Fruit fly (Drosophila melanogaster) whole organism, pupa: ENCODE results near the gene CG5346.

Experiments
- CG15710 ChIP-seq: fragments of 200-800 bp; sonication (Bioruptor generic); optimal IDR thresholded peaks from 2 replicates; lab custom pipeline; 2018; ENCODE audit warnings: missing biosample characterization, mild to moderate bottlenecking, missing genetic modification characterization, moderate library complexity
- CG17806 ChIP-seq: fragments of 200-800 bp; sonication (Bioruptor generic); optimal IDR thresholded peaks from 2 replicates; lab custom pipeline; 2018; ENCODE audit warnings: missing biosample characterization, mild to moderate bottlenecking, missing genetic modification characterization, moderate library complexity
- CG34367 ChIP-seq: fragments of 200-800 bp; sonication (Bioruptor generic); optimal IDR thresholded peaks from 2 replicates; lab custom pipeline; 2018; ENCODE audit warnings: missing biosample characterization, mild to moderate bottlenecking, missing genetic modification characterization
- CG8159 ChIP-seq: fragments of 200-800 bp; sonication (Bioruptor generic); optimal IDR thresholded peaks from 3 replicates; lab custom pipeline; 2018; ENCODE audit warnings: missing biosample characterization, mild to moderate bottlenecking, missing genetic modification characterization, moderate library complexity
- CG8301 ChIP-seq: fragments of 200-800 bp; sonication (Bioruptor generic); optimal IDR thresholded peaks from 2 replicates; lab custom pipeline; 2018; ENCODE audit warnings: missing biosample characterization, mild to moderate bottlenecking, missing genetic modification characterization
- EcR ChIP-seq: fragments of 200-800 bp; sonication (Bioruptor generic); optimal IDR thresholded peaks from 3 replicates; lab custom pipeline; 2019; ENCODE audit warnings: missing biosample characterization, missing genetic modification characterization, mild to moderate bottlenecking, moderate library complexity, missing genetic modification reagents
- Snoo ChIP-seq: fragments of 200-800 bp; sonication (Bioruptor generic); optimal IDR thresholded peaks from 3 replicates; lab custom pipeline; 2017; ENCODE audit warnings: missing biosample characterization, mild to moderate bottlenecking, missing genetic modification characterization, inconsistent platforms

- TF ChIP-seq CG34367 (no peak), EcR (GFP tag; lab: Kevin White, UChicago) (peak; percentile 89), CG17806 (tag; lab: Kevin White, UChicago) (no peak), Snoo (tag; lab: Kevin White, UChicago) (no peak), CG8159 (tag; lab: Kevin White, UChicago) (no peak), CG8301 (tag; lab: Kevin White, UChicago) (peak; percentile 26), CG15710 (tag; lab: Kevin White, UChicago) (no peak)
Observed at dm6 chr3R:22528264-22529158, at the start of gene CG5346.
